Worm (Caenorhabditis elegans) whole organism, mixed stage, embryonic: ENCODE data around the gene srv-6.

ENCODE experiments used
- ces-1 ChIP-seq: fragments of 150-350 bp; optimal IDR thresholded peaks from 2 replicates; lab custom pipeline; 2014; ENCODE audit warnings: missing biosample characterization, missing genetic modification reagents, missing genetic modification characterization
- cnd-1 ChIP-seq: fragments of 200-800 bp; sonication (Bioruptor generic); optimal IDR thresholded peaks from 2 replicates; lab custom pipeline; 2018; ENCODE audit warnings: mild to moderate bottlenecking, missing genetic modification characterization, missing compliant biosample characterization
- mep-1 ChIP-seq: fragments of 150-350 bp; optimal IDR thresholded peaks from 2 replicates; lab custom pipeline; 2017; ENCODE audit warnings: missing biosample characterization, missing genetic modification reagents, missing genetic modification characterization, inconsistent platforms
- nhr-76 ChIP-seq: sonication (generic microtip); optimal IDR thresholded peaks from 2 replicates; lab custom pipeline; 2017; ENCODE audit warnings: missing biosample characterization, missing genetic modification characterization
- pha-4 ChIP-seq: fragments of 150-350 bp; optimal IDR thresholded peaks from 2 replicates; lab custom pipeline; 2018; ENCODE audit warnings: missing biosample characterization, missing genetic modification reagents, missing genetic modification characterization

DNA sequence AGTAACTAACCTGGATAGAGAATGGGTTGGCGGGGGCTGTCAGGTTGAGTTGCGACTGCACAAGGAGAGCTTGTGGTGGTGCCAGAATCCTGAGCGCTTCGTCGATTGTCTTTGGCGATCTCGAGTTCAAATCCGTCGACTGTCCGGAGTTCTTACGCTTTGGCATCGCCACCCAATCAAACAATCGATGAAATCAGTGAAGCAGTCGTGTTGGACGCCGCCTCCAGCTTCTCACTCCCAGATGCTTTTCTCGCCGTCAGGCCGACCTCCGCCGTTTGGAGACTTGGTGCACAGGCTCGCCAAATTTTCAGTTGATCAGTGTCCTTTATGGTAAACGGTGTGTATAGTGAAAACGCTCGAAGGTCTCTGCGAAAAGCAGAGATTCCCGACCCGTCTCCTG lies 40.0 kb upstream of the srv-6 start, which contains the start of the genes F20B6.10 and hpk-1:
- TF ChIP-seq pha-4 (tag; lab: Kevin White, UChicago), result no peak
- TF ChIP-seq nhr-76 (tag; lab: Kevin White, UChicago), result no peak
- TF ChIP-seq mep-1, result no peak
- no peak for TF ChIP-seq ces-1 (GFP tag; lab: Kevin White, UChicago)
- TF ChIP-seq cnd-1 (tag; lab: Kevin White, UChicago), result no peak
